Fruit fly (Drosophila melanogaster) S2 (cell line): ENCODE measurements around the gene yellow-k.

ENCODE experiments used
- CG8478 ChIP-seq: fragments of >200 bp; optimal IDR thresholded peaks from 2 replicates; lab custom pipeline; 2018
- CTCF ChIP-seq, 2 experiments: fragments of >200 bp; optimal IDR thresholded peaks; 2 replicates each; lab custom pipeline; 2018

- TF ChIP-seq CG8478 (lab: Kevin White, UChicago) = no peak
- TF ChIP-seq CTCF (optimal IDR thresholded peaks at IDR 0.05; lab: Kevin White, UChicago) = no peak
Measured at dm6 chr3L:15566484-15566955, 46.1 kb downstream of the yellow-k start.
